Worm (Caenorhabditis elegans): ENCODE data around the gene odr-2.

- no peak for TF ChIP-seq unc-39 (tag; optimal IDR thresholded peaks at IDR 0.05)
- no peak for TF ChIP-seq elt-1 (tag; optimal IDR thresholded peaks at IDR 0.05)
These were observed 16.0 kb upstream of the odr-2 start for ce11 chrV:7087340-7087739.

Measured in whole organism, L2 larva.